Fruit fly (Drosophila melanogaster): ENCODE measurements around the gene COX5A.

COX5A gene

dm6 chr3R:11850917-11851897 lies 32.0 kb downstream of the COX5A start (continued):
- peak; percentile 87 for TF ChIP-seq Eip75B (GFP tag; optimal IDR thresholded peaks at IDR 0.05)
- TF ChIP-seq svp (GFP tag), result peak; percentile 92
- TF ChIP-seq CG1621 (tag; optimal IDR thresholded peaks at IDR 0.05), result peak; percentile 76
- peak; percentile 89 for TF ChIP-seq CG10631 (GFP tag; optimal IDR thresholded peaks at IDR 0.05)
- TF ChIP-seq Sox102F (GFP tag; optimal IDR thresholded peaks at IDR 0.05), result peak; percentile 70
- TF ChIP-seq Sox15 (GFP tag; optimal IDR thresholded peaks at IDR 0.05), result peak; percentile 39
- peak; percentile 97 for TF ChIP-seq Hr4 (GFP tag; optimal IDR thresholded peaks at IDR 0.05)
- peak; percentile 91 for TF ChIP-seq eg (GFP tag; IDR thresholded peaks at IDR 0.05)
- TF ChIP-seq Gug (GFP tag; IDR thresholded peaks at IDR 0.05), result peak; percentile 86
- peak; percentile 95 for TF ChIP-seq CG6276 (GFP tag; optimal IDR thresholded peaks at IDR 0.05)
- peak; percentile 56 for TF ChIP-seq fkh (GFP tag; optimal IDR thresholded peaks at IDR 0.05)
- peak; percentile 75 for TF ChIP-seq CG6792 (GFP tag; optimal IDR thresholded peaks at IDR 0.05)
- peak; percentile 98 for TF ChIP-seq CG32006 (GFP tag; optimal IDR thresholded peaks at IDR 0.05)
- TF ChIP-seq CG6808 (GFP tag; optimal IDR thresholded peaks at IDR 0.05), result peak; percentile 79
- peak; percentile 81 for TF ChIP-seq CG11762 (GFP tag; optimal IDR thresholded peaks at IDR 0.05; ENCODE audit: insufficient read depth)
- TF ChIP-seq Ets96B (tag; optimal IDR thresholded peaks at IDR 0.05), result peak; percentile 83
- peak; percentile 90 for TF ChIP-seq CG3919 (GFP tag; optimal IDR thresholded peaks at IDR 0.05)
- TF ChIP-seq Lpt (GFP tag; optimal IDR thresholded peaks at IDR 0.05), result peak; percentile 96
- peak; percentile 97 for TF ChIP-seq CG15336 (GFP tag; IDR thresholded peaks at IDR 0.05)
- peak; percentile 88 for TF ChIP-seq achi (GFP tag; optimal IDR thresholded peaks at IDR 0.05)
- peak; percentile 96 for TF ChIP-seq dac (GFP tag; optimal IDR thresholded peaks at IDR 0.05)
- peak; percentile 87 for TF ChIP-seq CG16779 (tag; optimal IDR thresholded peaks at IDR 0.05)

- TF ChIP-seq CG10631 (GFP tag; optimal IDR thresholded peaks at IDR 0.05), result peak; percentile 13
- peak; percentile 59 for TF ChIP-seq CG15336 (GFP tag; IDR thresholded peaks at IDR 0.05)
- peak; percentile 25; the same call in 1 of the 3 replicates for TF ChIP-seq CG8119 (GFP tag; IDR thresholded peaks at IDR 0.05)
- no peak for TF ChIP-seq CG3919 (GFP tag; optimal IDR thresholded peaks at IDR 0.05)
- TF ChIP-seq Eip93F (GFP tag; optimal IDR thresholded peaks at IDR 0.05), result no peak
- no peak for TF ChIP-seq Hr4 (GFP tag; optimal IDR thresholded peaks at IDR 0.05)
- no peak for TF ChIP-seq acj6 (GFP tag; optimal IDR thresholded peaks at IDR 0.05)
- no peak for TF ChIP-seq CG9139 (GFP tag; optimal IDR thresholded peaks at IDR 0.05)
- TF ChIP-seq CG11902 (GFP tag; optimal IDR thresholded peaks at IDR 0.05), result no peak
- TF ChIP-seq CG32006 (GFP tag; optimal IDR thresholded peaks at IDR 0.05), result peak; percentile 22
- no peak for TF ChIP-seq Blimp-1 (GFP tag; optimal IDR thresholded peaks at IDR 0.05)
- TF ChIP-seq CG4318 (GFP tag; optimal IDR thresholded peaks at IDR 0.05), result peak; percentile 17
- TF ChIP-seq achi (GFP tag; optimal IDR thresholded peaks at IDR 0.05), result peak; percentile 7
- TF ChIP-seq dsx (GFP tag; optimal IDR thresholded peaks at IDR 0.05; ENCODE audit: poor library complexity, severe bottlenecking), result no peak
- TF ChIP-seq OdsH (GFP tag; optimal IDR thresholded peaks at IDR 0.05), result no peak
- 0 out of 3 replicates have a peak, but pooled peaks have one; percentile 35 for TF ChIP-seq eg (GFP tag; IDR thresholded peaks at IDR 0.05)
- no peak for TF ChIP-seq lz (GFP tag; optimal IDR thresholded peaks at IDR 0.05)
- peak; percentile 11 for TF ChIP-seq CG11762 (GFP tag; optimal IDR thresholded peaks at IDR 0.05; ENCODE audit: insufficient read depth)
- TF ChIP-seq CG8632 (GFP tag; optimal IDR thresholded peaks at IDR 0.05), result no peak
- TF ChIP-seq Ets21C (GFP tag; optimal IDR thresholded peaks at IDR 0.05), result no peak
- no peak for TF ChIP-seq CG6163 (GFP tag; IDR thresholded peaks at IDR 0.05)
- no peak for TF ChIP-seq Hr39 (GFP tag; optimal IDR thresholded peaks at IDR 0.05)
- TF ChIP-seq CG3032 (tag; optimal IDR thresholded peaks at IDR 0.05), result no peak
Observed at dm6 chr3R:11851939-11852338, 32.8 kb downstream of the COX5A start.

Data from whole organism, prepupa.